Worm (Caenorhabditis elegans) whole organism, L2 larva: Measurements from ENCODE around the gene C08B6.3.

Experiments used
- R02D3.7 ChIP-seq: fragments of 150-350 bp; optimal IDR thresholded peaks from 2 replicates; lab custom pipeline; 2014; ENCODE audit warnings: missing biosample characterization, missing genetic modification characterization
- fos-1 ChIP-seq: fragments of 150-350 bp; optimal IDR thresholded peaks from 2 replicates; lab custom pipeline; 2014; ENCODE audit warnings: missing biosample characterization, missing genetic modification characterization
- nhr-21 ChIP-seq: fragments of 150-350 bp; optimal IDR thresholded peaks from 2 replicates; lab custom pipeline; 2014; ENCODE audit warnings: missing biosample characterization, missing genetic modification characterization
- nhr-237 ChIP-seq: fragments of 150-350 bp; optimal IDR thresholded peaks from 2 replicates; lab custom pipeline; 2014; ENCODE audit warnings: missing biosample characterization, missing genetic modification characterization
- nhr-77 ChIP-seq: fragments of 150-350 bp; optimal IDR thresholded peaks from 2 replicates; lab custom pipeline; 2014; ENCODE audit warnings: missing biosample characterization, missing genetic modification characterization
- unc-62 ChIP-seq: fragments of 150-350 bp; optimal IDR thresholded peaks from 2 replicates; lab custom pipeline; 2014; ENCODE audit warnings: missing biosample characterization, missing genetic modification reagents, missing genetic modification characterization
- zag-1 ChIP-seq: fragments of 150-350 bp; optimal IDR thresholded peaks from 2 replicates; lab custom pipeline; 2014; ENCODE audit warnings: missing biosample characterization, missing genetic modification characterization

DNA sequence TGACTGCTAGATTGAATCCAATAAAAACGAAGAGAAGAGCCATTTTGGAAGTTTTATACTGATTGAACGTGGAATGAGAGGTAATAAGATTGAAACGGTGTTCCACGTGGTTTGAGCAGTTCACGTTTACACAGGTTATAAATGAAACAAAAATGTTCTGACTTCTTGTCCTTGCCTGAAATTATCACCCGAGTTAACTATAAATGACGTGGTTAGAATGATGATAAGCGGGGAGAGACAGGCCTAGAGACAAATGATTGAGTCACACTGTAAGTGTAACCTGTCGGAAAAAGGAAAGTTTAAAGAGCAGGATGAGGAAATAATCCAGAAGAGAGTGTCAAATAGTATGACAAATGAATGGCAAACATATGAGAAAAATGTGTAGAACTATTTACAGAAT, 48.9 kb upstream of the C08B6.3 start, which contains the start of gene C51E3.10:
- TF ChIP-seq nhr-77 (tag; lab: Kevin White, UChicago) (no peak), nhr-237 (no peak), fos-1 (tag; lab: Kevin White, UChicago) (peak; percentile 94), zag-1 (tag; lab: Kevin White, UChicago) (no peak), R02D3.7 (tag; lab: Kevin White, UChicago) (no peak), unc-62 (GFP tag; lab: Kevin White, UChicago) (no peak), nhr-21 (no peak)
